Worm (Caenorhabditis elegans) whole organism, L1 larva: Measurements from ENCODE around the gene odr-7.

ENCODE experiments used
- F16B12.6 ChIP-seq: fragments of 150-350 bp; optimal IDR thresholded peaks from 2 replicates; lab custom pipeline; 2014; ENCODE audit warnings: missing biosample characterization, missing genetic modification characterization
- aha-1 ChIP-seq: fragments of 150-350 bp; optimal IDR thresholded peaks from 2 replicates; lab custom pipeline; 2014; ENCODE audit warnings: missing biosample characterization, missing genetic modification characterization
- alr-1 ChIP-seq: fragments of 200-800 bp; sonication (Bioruptor generic); optimal IDR thresholded peaks from 2 replicates; lab custom pipeline; 2018; ENCODE audit warnings: borderline replicate concordance, mild to moderate bottlenecking, missing genetic modification characterization, missing compliant biosample characterization
- ama-1 ChIP-seq: fragments of 150-350 bp; optimal IDR thresholded peaks from 2 replicates; lab custom pipeline; 2014
- efl-1 ChIP-seq, 4 experiments: fragments of 150-350 bp; optimal IDR thresholded peaks in 3 of 4; peaks in 1 of 4; 1 replicate in 1 of 4; 2 replicates in 3 of 4; lab custom pipeline; 2014; ENCODE audit warnings: missing biosample characterization in 2 of 4, missing genetic modification characterization in 2 of 4, missing genetic modification reagents in 2 of 4
- efl-3 ChIP-seq: fragments of 200-800 bp; sonication (Bioruptor generic); optimal IDR thresholded peaks from 2 replicates; lab custom pipeline; 2018; ENCODE audit warnings: mild to moderate bottlenecking, missing genetic modification characterization, missing compliant biosample characterization
- egl-27 ChIP-seq, 2 experiments: fragments of 150-350 bp in 1 of 2; sonication (generic microtip); optimal IDR thresholded peaks; 3 replicates each; lab custom pipeline; 2017 to 2018; ENCODE audit warnings: missing biosample characterization in 2 of 2, missing genetic modification characterization in 2 of 2, missing genetic modification reagents in 2 of 2
- elt-2 ChIP-seq: sonication (generic microtip); optimal IDR thresholded peaks from 2 replicates; lab custom pipeline; 2016; ENCODE audit warnings: missing genetic modification characterization, mild to moderate bottlenecking, inconsistent platforms, missing compliant biosample characterization, missing genetic modification reagents
- elt-3 ChIP-seq, 6 experiments: fragments of 150-350 bp in 1 of 6; sonication (generic microtip); optimal IDR thresholded peaks; 2 replicates each; lab custom pipeline; 2017 to 2018; ENCODE audit warnings: missing biosample characterization in 6 of 6, missing genetic modification characterization in 6 of 6, inconsistent platforms in 1 of 6
- fos-1 ChIP-seq: fragments of 150-350 bp; optimal IDR thresholded peaks from 2 replicates; lab custom pipeline; 2014; ENCODE audit warnings: missing biosample characterization, missing genetic modification characterization
- hlh-4 ChIP-seq: sonication (generic microtip); optimal IDR thresholded peaks from 2 replicates; lab custom pipeline; 2016; ENCODE audit warnings: mild to moderate bottlenecking, missing genetic modification characterization, missing compliant biosample characterization
- irx-1 ChIP-seq: sonication (generic microtip); optimal IDR thresholded peaks from 2 replicates; lab custom pipeline; 2016; ENCODE audit warnings: missing genetic modification characterization, missing compliant biosample characterization
- isw-1 ChIP-seq: fragments of 200-800 bp; sonication (Bioruptor generic); IDR thresholded peaks from 2 replicates; pipeline ENCODE4 v1.3.6; 2022; ENCODE audit warnings: missing genetic modification characterization, missing compliant biosample characterization
- lin-13 ChIP-seq: fragments of 150-350 bp; optimal IDR thresholded peaks from 2 replicates; lab custom pipeline; 2014; ENCODE audit warnings: missing biosample characterization, missing genetic modification reagents, missing genetic modification characterization
- lin-14 ChIP-seq: fragments of 200-800 bp; sonication (Bioruptor generic); optimal IDR thresholded peaks from 2 replicates; lab custom pipeline; 2018; ENCODE audit warnings: mild to moderate bottlenecking, missing genetic modification characterization, moderate library complexity, missing compliant biosample characterization
- lin-15B ChIP-seq: fragments of 150-350 bp; sonication (generic microtip); optimal IDR thresholded peaks from 3 replicates; lab custom pipeline; 2014; ENCODE audit warnings: missing biosample characterization, missing genetic modification characterization
- lin-35 ChIP-seq, 2 experiments: fragments of 150-350 bp; optimal IDR thresholded peaks; 2 replicates each; lab custom pipeline; 2014; ENCODE audit warnings: missing biosample characterization in 2 of 2, missing genetic modification characterization in 2 of 2, missing genetic modification reagents in 2 of 2
- mdl-1 ChIP-seq, 2 experiments: fragments of 150-350 bp; optimal IDR thresholded peaks; 2 replicates each; lab custom pipeline; 2014 to 2017; ENCODE audit warnings: missing biosample characterization in 2 of 2, missing genetic modification characterization in 2 of 2, inconsistent platforms in 1 of 2
- nhr-20 ChIP-seq: sonication (generic microtip); optimal IDR thresholded peaks from 2 replicates; lab custom pipeline; 2016; ENCODE audit warnings: mild to moderate bottlenecking, missing genetic modification characterization, missing compliant biosample characterization
- nhr-237 ChIP-seq: fragments of 150-350 bp; optimal IDR thresholded peaks from 2 replicates; lab custom pipeline; 2014; ENCODE audit warnings: missing biosample characterization, missing genetic modification characterization
- nhr-90 ChIP-seq: sonication (generic microtip); optimal IDR thresholded peaks from 2 replicates; lab custom pipeline; 2016; ENCODE audit warnings: mild to moderate bottlenecking, missing genetic modification characterization, missing compliant biosample characterization; ENCODE audit not compliant: poor library complexity
- pax-3 ChIP-seq: fragments of 200-800 bp; sonication (Bioruptor generic); optimal IDR thresholded peaks from 2 replicates; lab custom pipeline; 2018; ENCODE audit warnings: mild to moderate bottlenecking, missing genetic modification characterization, moderate library complexity, missing compliant biosample characterization
- snu-23 ChIP-seq: sonication (generic microtip); optimal IDR thresholded peaks from 2 replicates; lab custom pipeline; 2016; ENCODE audit warnings: missing genetic modification characterization, missing compliant biosample characterization
- sox-4 ChIP-seq: sonication (generic microtip); optimal IDR thresholded peaks from 2 replicates; lab custom pipeline; 2016; ENCODE audit warnings: missing genetic modification characterization, missing compliant biosample characterization
- sptf-1 ChIP-seq: fragments of 150-350 bp; optimal IDR thresholded peaks from 2 replicates; lab custom pipeline; 2014; ENCODE audit warnings: missing biosample characterization, missing genetic modification characterization
- sup-37 ChIP-seq: fragments of 200-800 bp; sonication (Bioruptor generic); optimal IDR thresholded peaks from 2 replicates; lab custom pipeline; 2018; ENCODE audit warnings: mild to moderate bottlenecking, missing genetic modification characterization, missing compliant biosample characterization
- swsn-7 ChIP-seq: sonication (generic microtip); optimal IDR thresholded peaks from 2 replicates; lab custom pipeline; 2016; ENCODE audit warnings: missing genetic modification characterization, missing compliant biosample characterization
- tbx-2 ChIP-seq: sonication (generic microtip); optimal IDR thresholded peaks from 2 replicates; lab custom pipeline; 2016; ENCODE audit warnings: missing genetic modification characterization, missing compliant biosample characterization
- tlp-1 ChIP-seq: fragments of 150-350 bp; optimal IDR thresholded peaks from 2 replicates; lab custom pipeline; 2014; ENCODE audit warnings: missing biosample characterization, missing genetic modification characterization
- unc-98 ChIP-seq: fragments of 200-800 bp; sonication (Bioruptor generic); IDR thresholded peaks from 2 replicates; pipeline ENCODE4 v1.3.6; 2022; ENCODE audit warnings: missing genetic modification characterization, missing compliant biosample characterization

odr-7 gene

DNA sequence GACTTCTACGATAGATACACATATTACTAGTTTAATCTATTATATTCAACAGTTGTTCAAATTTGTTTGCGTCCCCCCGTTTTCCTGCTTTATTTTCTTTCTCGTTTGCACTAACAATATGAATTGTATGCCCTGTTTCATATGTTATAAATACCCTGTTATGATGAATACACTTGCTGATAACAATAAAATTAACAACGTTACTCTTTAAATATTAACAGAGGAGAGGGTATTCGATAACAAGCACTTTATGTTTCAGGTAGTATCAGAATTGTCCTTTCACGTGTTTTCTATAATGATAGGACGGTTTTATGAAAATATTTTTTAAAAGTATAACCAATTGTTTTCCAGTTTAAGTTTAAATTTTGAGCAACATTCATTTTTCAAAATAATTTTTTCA is 17.0 kb upstream of the odr-7 start:
- TF ChIP-seq lin-35 (GFP tag; optimal IDR thresholded peaks at IDR 0.05; lab: Kevin White, UChicago) (peak in 1 of 2 experiments; percentile 41), elt-2 (tag; lab: Kevin White, UChicago) (peak; percentile 57), swsn-7 (no peak), F16B12.6 (tag; lab: Kevin White, UChicago) (no peak), sox-4 (tag; lab: Kevin White, UChicago) (no peak), nhr-237 (tag; lab: Kevin White, UChicago) (no peak), elt-3 (tag; optimal IDR thresholded peaks at IDR 0.05; lab: Kevin White, UChicago) (no peak)

DNA sequence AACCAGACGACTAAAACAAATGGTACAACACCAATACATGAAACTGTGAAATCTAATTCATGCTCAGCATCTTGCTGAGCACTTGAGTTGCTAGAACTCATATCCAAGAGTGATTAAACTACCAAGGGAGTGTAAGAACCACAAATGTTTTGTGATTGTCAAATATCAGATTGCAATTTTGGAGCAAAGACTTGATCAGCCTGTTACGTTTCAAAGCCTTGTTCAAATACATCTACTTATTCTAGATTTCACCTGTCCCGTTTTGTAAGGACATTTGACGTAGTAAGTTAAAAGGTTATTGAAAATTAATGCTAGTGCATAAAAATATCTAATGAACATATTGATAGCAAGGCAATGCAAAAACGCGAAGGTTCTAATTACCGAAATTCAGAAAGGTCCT is 15.9 kb upstream of the odr-7 start, which contains the start of gene F45E6.1:
Gene F45E6.1, minus strand, starts transcription at position 101 of the 400 bp plus-strand sequence.
- TF ChIP-seq tlp-1 (tag; lab: Kevin White, UChicago): no peak
- TF ChIP-seq sptf-1: no peak
- no peak for TF ChIP-seq swsn-7
- no peak for TF ChIP-seq lin-13 (GFP tag; lab: Kevin White, UChicago)
- TF ChIP-seq fos-1 (tag; lab: Kevin White, UChicago): no peak
- TF ChIP-seq pax-3 (tag; lab: Kevin White, UChicago): no peak
- no peak for TF ChIP-seq snu-23 (GFP tag; lab: Kevin White, UChicago)
- no peak for TF ChIP-seq isw-1 (GFP tag; lab: Robert Waterston, UW)
- TF ChIP-seq alr-1 (tag; lab: Kevin White, UChicago): no peak
- TF ChIP-seq unc-98: no peak

DNA sequence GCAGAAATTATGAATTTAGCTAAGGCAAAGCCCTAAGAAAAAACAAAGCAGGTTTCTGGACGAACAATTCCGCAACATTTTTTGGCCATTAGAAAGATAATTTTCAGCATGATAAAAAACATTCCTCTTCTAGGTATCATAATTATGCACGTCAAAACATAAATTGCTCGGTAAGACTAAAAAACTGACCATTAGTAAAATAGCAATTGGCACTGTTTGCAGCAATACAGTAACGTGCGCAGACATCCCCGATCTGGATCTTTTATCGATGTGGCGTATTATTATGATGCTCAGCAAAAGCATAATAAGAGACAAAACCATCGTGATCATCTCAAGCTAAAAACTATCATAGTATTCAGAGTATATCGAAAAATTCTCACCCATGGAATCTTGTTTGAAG is 15.0 kb upstream of the odr-7 start:
- TF ChIP-seq ama-1 (lab: Kevin White, UChicago): no peak
- TF ChIP-seq efl-1 (optimal IDR thresholded peaks at IDR 0.05; lab: Kevin White, UChicago): no peak
- TF ChIP-seq efl-1 (GFP tag; optimal IDR thresholded peaks at IDR 0.05 in 1 of 2; lab: Kevin White, UChicago): peak in 1 of 2 experiments; percentile 59

DNA sequence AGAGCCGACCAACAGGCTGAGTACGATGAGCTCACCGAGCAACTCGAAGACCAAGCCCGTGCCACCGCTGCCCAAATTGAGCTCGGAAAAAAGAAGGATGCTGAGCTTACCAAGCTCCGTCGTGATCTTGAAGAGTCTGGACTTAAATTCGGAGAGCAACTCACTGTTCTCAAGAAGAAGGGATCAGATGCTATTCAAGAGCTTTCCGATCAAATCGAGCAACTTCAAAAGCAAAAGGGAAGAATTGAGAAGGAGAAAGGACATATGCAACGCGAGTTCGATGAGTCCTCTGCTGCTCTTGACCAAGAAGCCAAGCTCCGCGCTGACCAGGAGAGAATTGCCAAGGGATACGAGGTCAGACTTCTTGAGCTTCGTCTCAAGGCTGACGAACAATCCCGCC is 10.8 kb upstream of the odr-7 start:
- TF ChIP-seq snu-23 (GFP tag; lab: Kevin White, UChicago) (no peak), hlh-4 (tag; lab: Kevin White, UChicago) (no peak)
- TF ChIP-seq, all 84 proteins: peak for 0

DNA sequence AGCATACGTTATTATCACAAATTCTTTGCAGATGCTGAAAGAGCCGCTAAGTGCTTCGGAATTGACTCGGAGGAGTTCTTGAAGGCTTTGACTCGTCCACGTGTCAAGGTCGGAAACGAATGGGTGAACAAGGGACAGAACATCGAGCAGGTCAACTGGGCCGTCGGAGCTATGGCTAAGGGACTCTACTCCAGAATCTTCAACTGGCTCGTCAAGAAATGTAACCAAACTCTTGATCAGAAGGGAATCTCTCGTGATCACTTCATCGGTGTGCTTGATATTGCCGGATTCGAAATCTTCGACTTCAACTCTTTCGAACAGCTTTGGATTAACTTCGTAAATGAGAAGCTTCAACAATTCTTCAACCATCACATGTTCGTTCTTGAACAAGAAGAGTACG is 8.4 kb upstream of the odr-7 start:
- TF ChIP-seq fos-1 (tag; lab: Kevin White, UChicago) (no peak), efl-3 (GFP tag; lab: Kevin White, UChicago) (no peak), nhr-90 (tag; lab: Kevin White, UChicago) (no peak), lin-14 (no peak), lin-15B (no peak)
- TF ChIP-seq, all 84 proteins: peak for 0

DNA sequence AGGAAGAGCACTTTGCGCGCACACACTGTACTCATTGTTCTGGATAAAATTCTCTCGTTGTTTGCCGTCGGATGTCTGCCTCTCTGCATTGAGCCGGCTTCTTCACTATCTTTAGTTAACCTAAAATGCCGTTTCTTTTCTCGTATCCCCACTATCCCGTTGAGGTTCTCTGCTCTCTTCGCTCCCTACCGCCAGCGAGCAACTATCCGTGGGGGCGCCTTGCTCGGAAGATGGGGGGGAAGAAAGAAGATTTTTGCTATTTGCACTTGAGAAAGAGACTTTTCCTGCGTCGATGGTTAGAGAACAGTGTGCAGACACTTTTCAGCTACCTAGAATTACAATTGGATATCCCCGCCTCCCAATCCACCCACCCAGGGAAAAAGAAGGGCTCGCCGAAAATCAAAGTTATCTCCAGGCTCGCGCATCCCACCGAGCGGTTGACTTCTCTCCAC is 6.2 kb upstream of the odr-7 start, which contains the start of gene myo-2:
Gene myo-2, plus strand, starts transcription at position 402 of the 452 bp plus-strand sequence.
- TF ChIP-seq nhr-20 (tag; lab: Kevin White, UChicago): peak; percentile 3
- TF ChIP-seq egl-27 (tag; optimal IDR thresholded peaks at IDR 0.05; lab: Kevin White, UChicago): no peak
- no peak for TF ChIP-seq aha-1 (tag; lab: Kevin White, UChicago)
- peak; percentile 8 for TF ChIP-seq tbx-2 (tag; lab: Kevin White, UChicago)
- TF ChIP-seq irx-1: no peak
- TF ChIP-seq sox-4 (tag; lab: Kevin White, UChicago): no peak
- TF ChIP-seq mdl-1 (tag; optimal IDR thresholded peaks at IDR 0.05; lab: Kevin White, UChicago): no peak
- TF ChIP-seq efl-1 (optimal IDR thresholded peaks at IDR 0.05; lab: Kevin White, UChicago): no peak
- peak in 1 of 2 experiments; percentile 51 for TF ChIP-seq efl-1 (GFP tag; optimal IDR thresholded peaks at IDR 0.05 in 1 of 2; lab: Kevin White, UChicago)
- TF ChIP-seq sup-37 (GFP tag; lab: Kevin White, UChicago): no peak
